Fruit fly (Drosophila melanogaster) whole organism, embryonic: ENCODE results near the gene zf30C.
A peak's percentile ranks its signal among the peaks of the same experiment; 100 is the strongest.

ENCODE experiments used
- BEAF-32 ChIP-seq: fragments of 200-800 bp; sonication (Bioruptor generic); optimal IDR thresholded peaks from 3 replicates; lab custom pipeline; 2017; ENCODE audit warnings: missing biosample characterization, missing genetic modification characterization, mild to moderate bottlenecking, moderate library complexity, missing genetic modification reagents
- Bdp1 ChIP-seq: fragments of 200-800 bp; sonication (Bioruptor generic); optimal IDR thresholded peaks from 3 replicates; lab custom pipeline; 2016; ENCODE audit warnings: missing biosample characterization, missing genetic modification characterization
- CG10654 ChIP-seq: fragments of 200-800 bp; sonication (Bioruptor generic); optimal IDR thresholded peaks from 2 replicates; lab custom pipeline; 2016; ENCODE audit warnings: missing biosample characterization, missing genetic modification characterization
- CG11696 ChIP-seq: fragments of 200-800 bp; sonication (Bioruptor generic); IDR thresholded peaks from 2 replicates; pipeline ENCODE4 v1.3.6; 2022; ENCODE audit warnings: missing biosample characterization, missing genetic modification characterization
- CG12769 ChIP-seq: fragments of 200-800 bp; sonication (Bioruptor generic); optimal IDR thresholded peaks from 2 replicates; lab custom pipeline; 2019; ENCODE audit warnings: missing biosample characterization, mild to moderate bottlenecking, missing genetic modification characterization, moderate library complexity
- CG13123 ChIP-seq: fragments of 200-800 bp; sonication (Bioruptor generic); optimal IDR thresholded peaks from 2 replicates; lab custom pipeline; 2016; ENCODE audit warnings: missing biosample characterization, missing genetic modification characterization
- CG13894 ChIP-seq: fragments of 200-800 bp; sonication (Bioruptor generic); optimal IDR thresholded peaks from 3 replicates; lab custom pipeline; 2018; ENCODE audit warnings: missing biosample characterization, mild to moderate bottlenecking, missing genetic modification characterization, moderate library complexity
- CG14667 ChIP-seq: fragments of 200-800 bp; sonication (Bioruptor generic); IDR thresholded peaks from 2 replicates; pipeline ENCODE4 v1.3.6; 2022; ENCODE audit warnings: missing biosample characterization, missing genetic modification characterization
- CG15479 ChIP-seq: fragments of 200-800 bp; sonication (Bioruptor generic); optimal IDR thresholded peaks from 3 replicates; lab custom pipeline; 2019; ENCODE audit warnings: missing biosample characterization, mild to moderate bottlenecking, missing genetic modification characterization, moderate library complexity
- CG17361 ChIP-seq: fragments of 200-800 bp; sonication (Bioruptor generic); IDR thresholded peaks from 3 replicates; pipeline ENCODE4 v1.3.6; 2022; ENCODE audit warnings: missing biosample characterization, missing genetic modification characterization
- CG17568 ChIP-seq: fragments of 200-800 bp; sonication (Bioruptor generic); optimal IDR thresholded peaks from 2 replicates; lab custom pipeline; 2018; ENCODE audit warnings: missing biosample characterization, mild to moderate bottlenecking, missing genetic modification characterization, moderate library complexity
- CG17612 ChIP-seq: fragments of 200-800 bp; sonication (Bioruptor generic); IDR thresholded peaks from 2 replicates; pipeline ENCODE4 v1.3.6; 2022; ENCODE audit warnings: missing biosample characterization, missing genetic modification characterization
- CG1832 ChIP-seq: fragments of 200-800 bp; sonication (Bioruptor generic); optimal IDR thresholded peaks from 2 replicates; lab custom pipeline; 2017; ENCODE audit warnings: missing biosample characterization, mild to moderate bottlenecking, missing genetic modification characterization, inconsistent platforms
- CG2129 ChIP-seq: fragments of 200-800 bp; sonication (Bioruptor generic); IDR thresholded peaks from 2 replicates; pipeline ENCODE4 v1.3.6; 2022; ENCODE audit warnings: missing biosample characterization, missing genetic modification characterization; ENCODE audit not compliant: partially characterized antibody
- CG32767 ChIP-seq: fragments of 200-800 bp; sonication (Bioruptor generic); IDR thresholded peaks from 2 replicates; pipeline ENCODE4 v1.3.6; 2022; ENCODE audit warnings: missing biosample characterization, missing genetic modification characterization
- CG34422 ChIP-seq: fragments of 200-800 bp; sonication (Bioruptor generic); IDR thresholded peaks from 3 replicates; pipeline ENCODE4 v1.3.6; 2022; ENCODE audit warnings: missing biosample characterization, missing genetic modification characterization
- CG4707 ChIP-seq: fragments of 200-800 bp; sonication (Bioruptor generic); optimal IDR thresholded peaks from 2 replicates; lab custom pipeline; 2018; ENCODE audit warnings: missing biosample characterization, mild to moderate bottlenecking, missing genetic modification characterization, moderate library complexity
- CG5953 ChIP-seq: fragments of 200-800 bp; sonication (Bioruptor generic); IDR thresholded peaks from 2 replicates; pipeline ENCODE4 v1.3.6; 2022; ENCODE audit warnings: missing biosample characterization, missing genetic modification characterization
- CG6813 ChIP-seq: fragments of 200-800 bp; sonication (Bioruptor generic); optimal IDR thresholded peaks from 2 replicates; lab custom pipeline; 2017; ENCODE audit warnings: missing biosample characterization, missing genetic modification characterization, mild to moderate bottlenecking, moderate library complexity, missing genetic modification reagents
- CG6854 ChIP-seq: fragments of 200-800 bp; sonication (Bioruptor generic); optimal IDR thresholded peaks from 3 replicates; lab custom pipeline; 2017; ENCODE audit warnings: missing biosample characterization, mild to moderate bottlenecking, missing genetic modification characterization
- CG9215 ChIP-seq: fragments of 200-800 bp; sonication (Bioruptor generic); IDR thresholded peaks from 2 replicates; pipeline ENCODE4 v1.3.6; 2022; ENCODE audit warnings: missing biosample characterization, missing genetic modification characterization
- CTCF ChIP-seq: fragments of 200-800 bp; sonication (Bioruptor generic); optimal IDR thresholded peaks from 2 replicates; lab custom pipeline; 2017; ENCODE audit warnings: missing biosample characterization, mild to moderate bottlenecking, missing genetic modification characterization, moderate library complexity
- D19A ChIP-seq: fragments of 200-800 bp; optimal IDR thresholded peaks from 3 replicates; lab custom pipeline; 2019; ENCODE audit warnings: missing biosample characterization, mild to moderate bottlenecking, missing genetic modification characterization, moderate library complexity
- Dad ChIP-seq: fragments of 200-800 bp; sonication (Bioruptor generic); optimal IDR thresholded peaks from 3 replicates; lab custom pipeline; 2016; ENCODE audit warnings: missing biosample characterization, missing genetic modification characterization
- Dfd ChIP-seq, 2 experiments: fragments of >200 bp; optimal IDR thresholded peaks; 2 replicates each; lab custom pipeline; 2017; ENCODE audit warnings: missing biosample characterization in 2 of 2, missing genetic modification characterization in 2 of 2
- Doc3 ChIP-seq: fragments of 200-800 bp; sonication (Bioruptor generic); IDR thresholded peaks from 3 replicates; pipeline ENCODE4 v1.3.6; 2022; ENCODE audit warnings: missing biosample characterization, missing genetic modification characterization; ENCODE audit not compliant: partially characterized antibody
- Eip74EF ChIP-seq, 2 experiments: fragments of 200-800 bp in 1 of 2; fragments of >200 bp in 1 of 2; sonication (Bioruptor generic) in 1 of 2; optimal IDR thresholded peaks; 2 replicates each; lab custom pipeline; 2017 to 2019; ENCODE audit warnings: missing biosample characterization in 2 of 2, missing genetic modification characterization in 2 of 2, mild to moderate bottlenecking in 1 of 2, moderate library complexity in 1 of 2
- Hsf ChIP-seq: fragments of 200-800 bp; sonication (Bioruptor generic); optimal IDR thresholded peaks from 3 replicates; lab custom pipeline; 2016; ENCODE audit warnings: missing biosample characterization, missing genetic modification characterization
- Jarid2 ChIP-seq: fragments of 200-800 bp; sonication (Bioruptor generic); optimal IDR thresholded peaks from 3 replicates; lab custom pipeline; 2017; ENCODE audit warnings: mild to moderate bottlenecking, missing biosample characterization, missing genetic modification reagents, missing genetic modification characterization
- MTF-1 ChIP-seq: fragments of 200-800 bp; sonication (Bioruptor generic); optimal IDR thresholded peaks from 2 replicates; lab custom pipeline; 2018; ENCODE audit warnings: missing biosample characterization, mild to moderate bottlenecking, missing genetic modification characterization, borderline replicate concordance
- Tbp ChIP-seq: fragments of >200 bp; optimal IDR thresholded peaks from 2 replicates; lab custom pipeline; 2018; ENCODE audit warnings: missing biosample characterization, missing genetic modification characterization
- az2 ChIP-seq: fragments of 200-800 bp; sonication (Bioruptor generic); optimal IDR thresholded peaks from 3 replicates; lab custom pipeline; 2016; ENCODE audit warnings: missing biosample characterization, missing genetic modification characterization
- crc ChIP-seq: fragments of 200-800 bp; sonication (Bioruptor generic); optimal IDR thresholded peaks from 2 replicates; lab custom pipeline; 2016; ENCODE audit warnings: missing biosample characterization, missing genetic modification characterization
- ewg ChIP-seq: fragments of 200-800 bp; sonication (Bioruptor generic); optimal IDR thresholded peaks from 3 replicates; lab custom pipeline; 2017; ENCODE audit warnings: mild to moderate bottlenecking, missing biosample characterization, missing genetic modification reagents, missing genetic modification characterization
- gro ChIP-seq: fragments of 200-800 bp; sonication (Bioruptor generic); optimal IDR thresholded peaks from 2 replicates; lab custom pipeline; 2016; ENCODE audit warnings: missing biosample characterization, missing genetic modification characterization
- kah ChIP-seq: fragments of 200-800 bp; sonication (Bioruptor generic); optimal IDR thresholded peaks from 2 replicates; lab custom pipeline; 2018; ENCODE audit warnings: missing biosample characterization, mild to moderate bottlenecking, missing genetic modification characterization
- lbe ChIP-seq: fragments of 200-800 bp; sonication (Bioruptor generic); optimal IDR thresholded peaks from 2 replicates; lab custom pipeline; 2016; ENCODE audit warnings: missing biosample characterization, mild to moderate bottlenecking, missing genetic modification characterization
- lov ChIP-seq, 2 experiments: fragments of 200-800 bp in 1 of 2; fragments of >200 bp in 1 of 2; sonication (Bioruptor generic) in 1 of 2; IDR thresholded peaks in 1 of 2; optimal IDR thresholded peaks in 1 of 2; 2 replicates in 1 of 2; 3 replicates in 1 of 2; pipeline versions ENCODE4 v1.3.6 to Lab custom; 2017 to 2022; ENCODE audit warnings: missing biosample characterization in 1 of 2, missing genetic modification characterization in 1 of 2
- nom ChIP-seq: fragments of 200-800 bp; sonication (Bioruptor generic); optimal IDR thresholded peaks from 2 replicates; lab custom pipeline; 2017; ENCODE audit warnings: missing biosample characterization, missing genetic modification characterization, mild to moderate bottlenecking, moderate library complexity, missing genetic modification reagents
- oc ChIP-seq: fragments of 200-800 bp; sonication (Bioruptor generic); optimal IDR thresholded peaks from 2 replicates; lab custom pipeline; 2018; ENCODE audit warnings: missing biosample characterization, mild to moderate bottlenecking, missing genetic modification characterization, moderate library complexity
- shn ChIP-seq: fragments of 200-800 bp; sonication (Bioruptor generic); optimal IDR thresholded peaks from 3 replicates; lab custom pipeline; 2016; ENCODE audit warnings: missing biosample characterization, missing genetic modification characterization
- sim ChIP-seq: fragments of 200-800 bp; sonication (Bioruptor generic); IDR thresholded peaks from 2 replicates; pipeline ENCODE4 v1.3.6; 2022; ENCODE audit warnings: missing biosample characterization, missing genetic modification characterization
- sna ChIP-seq: fragments of 200-800 bp; sonication (Bioruptor generic); IDR thresholded peaks from 2 replicates; pipeline ENCODE4 v1.3.6; 2022; ENCODE audit warnings: missing biosample characterization, missing genetic modification characterization; ENCODE audit not compliant: partially characterized antibody
- sqz ChIP-seq: fragments of 200-800 bp; sonication (Bioruptor generic); optimal IDR thresholded peaks from 3 replicates; lab custom pipeline; 2018; ENCODE audit warnings: missing biosample characterization, mild to moderate bottlenecking, missing genetic modification characterization
- sr ChIP-seq: fragments of 200-800 bp; sonication (Bioruptor generic); IDR thresholded peaks from 3 replicates; pipeline ENCODE4 v1.3.6; 2022; ENCODE audit warnings: missing biosample characterization, missing genetic modification characterization
- tio ChIP-seq: fragments of 200-800 bp; sonication (Bioruptor generic); optimal IDR thresholded peaks from 2 replicates; lab custom pipeline; 2017; ENCODE audit warnings: missing biosample characterization, missing genetic modification characterization, inconsistent platforms
- tna ChIP-seq: fragments of 200-800 bp; sonication (Bioruptor generic); IDR thresholded peaks from 2 replicates; pipeline ENCODE4 v1.3.6; 2022; ENCODE audit warnings: missing biosample characterization, missing genetic modification characterization; ENCODE audit not compliant: partially characterized antibody

The zf30C gene

dm6 chr2L:9757990-9758814 is at the start of gene zf30C (continued):
- TF ChIP-seq Hsf = peak; percentile 95
- TF ChIP-seq Jarid2 (GFP tag; lab: Kevin White, UChicago) = no peak
- TF ChIP-seq CG17612 (GFP tag; lab: Robert Waterston, UW) = 0 out of 2 replicates have a peak, but pooled peaks have one; percentile 18
- peak; percentile 77 for TF ChIP-seq CG17361 (GFP tag; lab: Robert Waterston, UW)
- TF ChIP-seq az2 (GFP tag; lab: Kevin White, UChicago) = peak; percentile 90
- TF ChIP-seq CG11696 (GFP tag; lab: Robert Waterston, UW) = peak; percentile 61; the same call in 1 of the 2 replicates
- TF ChIP-seq CG6813 (GFP tag; lab: Kevin White, UChicago) = peak; percentile 77
- peak; percentile 55 for TF ChIP-seq BEAF-32 (GFP tag; lab: Kevin White, UChicago)
- peak; percentile 84 for TF ChIP-seq CG9215 (GFP tag; lab: Robert Waterston, UW)
- no peak for TF ChIP-seq Dfd (GFP tag; optimal IDR thresholded peaks at IDR 0.05; lab: Kevin White, UChicago)
- TF ChIP-seq CG2129 (GFP tag; lab: Robert Waterston, UW) = no peak
- peak; percentile 73 for TF ChIP-seq lbe (GFP tag; lab: Kevin White, UChicago)
- peak; percentile 75 for TF ChIP-seq gro (GFP tag; lab: Kevin White, UChicago)
- TF ChIP-seq CG4707 (GFP tag; lab: Kevin White, UChicago) = peak; percentile 41
- TF ChIP-seq CG1832 (GFP tag; lab: Kevin White, UChicago) = no peak
- TF ChIP-seq CG17568 (GFP tag; lab: Kevin White, UChicago) = no peak
- peak; percentile 78 for TF ChIP-seq CG13123
- TF ChIP-seq MTF-1 (GFP tag; lab: Kevin White, UChicago) = peak; percentile 72
- TF ChIP-seq Tbp (GFP tag; lab: Kevin White, UChicago) = no peak
- TF ChIP-seq ewg (GFP tag; lab: Kevin White, UChicago) = peak; percentile 56
- TF ChIP-seq sim (GFP tag; lab: Robert Waterston, UW) = no peak
- TF ChIP-seq Bdp1 (GFP tag; lab: Kevin White, UChicago) = peak; percentile 71
- peak; percentile 26 for TF ChIP-seq CG6854
- peak; percentile 35; the same call in 1 of the 2 replicates for TF ChIP-seq CG5953 (GFP tag; lab: Robert Waterston, UW)
- no peak for TF ChIP-seq tio
- TF ChIP-seq kah (GFP tag; lab: Kevin White, UChicago) = peak; percentile 38
- no peak for TF ChIP-seq Doc3 (GFP tag; lab: Robert Waterston, UW)
- TF ChIP-seq CG10654 (GFP tag; lab: Kevin White, UChicago) = peak; percentile 72
- TF ChIP-seq nom (GFP tag; lab: Kevin White, UChicago) = peak; percentile 8
- TF ChIP-seq tna = no peak
- TF ChIP-seq CTCF = peak; percentile 7
- peak; percentile 58 for TF ChIP-seq CG13894 (tag; lab: Kevin White, UChicago)
- TF ChIP-seq CG12769 (tag; lab: Kevin White, UChicago) = peak; percentile 81
- TF ChIP-seq shn (GFP tag; lab: Kevin White, UChicago) = peak; percentile 93
- no peak for TF ChIP-seq lov (optimal IDR thresholded peaks at IDR 0.05; lab: Kevin White, UChicago)
- TF ChIP-seq lov (GFP tag; IDR thresholded peaks at IDR 0.05; lab: Robert Waterston, UW) = peak; percentile 81; the same call in 2 of the 3 replicates
- peak; percentile 80 for TF ChIP-seq sr (GFP tag; lab: Robert Waterston, UW)
- no peak for TF ChIP-seq sna (GFP tag; lab: Robert Waterston, UW)
- TF ChIP-seq crc (GFP tag; lab: Kevin White, UChicago) = peak; percentile 78
- peak in 1 of 2 experiments; percentile 57 for TF ChIP-seq Eip74EF (GFP tag; optimal IDR thresholded peaks at IDR 0.05; lab: Kevin White, UChicago)
- peak; percentile 81 for TF ChIP-seq Dad (GFP tag; lab: Kevin White, UChicago)
- TF ChIP-seq D19A (tag; lab: Kevin White, UChicago) = peak; percentile 59
- no peak; the same call in none of the 2 replicates for TF ChIP-seq CG32767
- no peak for TF ChIP-seq sqz (GFP tag; lab: Kevin White, UChicago)
- TF ChIP-seq oc (tag; lab: Kevin White, UChicago) = peak; percentile 42
- peak; percentile 87 for TF ChIP-seq CG34422
- no peak for TF ChIP-seq CG15479 (GFP tag; lab: Kevin White, UChicago)
- TF ChIP-seq CG14667 (GFP tag; lab: Robert Waterston, UW) = peak; percentile 83
